Worm (Caenorhabditis elegans) whole organism, L1 larva: ENCODE results near the gene fipr-19.

Source experiments
- C16A3.4 ChIP-seq: fragments of 150-350 bp; optimal IDR thresholded peaks from 2 replicates; lab custom pipeline; 2014; ENCODE audit warnings: missing biosample characterization, missing genetic modification characterization
- C34B4.2 ChIP-seq: sonication (generic microtip); optimal IDR thresholded peaks from 2 replicates; lab custom pipeline; 2017; ENCODE audit warnings: mild to moderate bottlenecking, missing genetic modification characterization, missing compliant biosample characterization
- F16B12.6 ChIP-seq: fragments of 150-350 bp; optimal IDR thresholded peaks from 2 replicates; lab custom pipeline; 2014; ENCODE audit warnings: missing biosample characterization, missing genetic modification characterization
- aha-1 ChIP-seq: fragments of 150-350 bp; optimal IDR thresholded peaks from 2 replicates; lab custom pipeline; 2014; ENCODE audit warnings: missing biosample characterization, missing genetic modification characterization
- alr-1 ChIP-seq: fragments of 200-800 bp; sonication (Bioruptor generic); optimal IDR thresholded peaks from 2 replicates; lab custom pipeline; 2018; ENCODE audit warnings: borderline replicate concordance, mild to moderate bottlenecking, missing genetic modification characterization, missing compliant biosample characterization
- ama-1 ChIP-seq: fragments of 150-350 bp; optimal IDR thresholded peaks from 2 replicates; lab custom pipeline; 2014
- ceh-82 ChIP-seq, 3 experiments: fragments of 150-350 bp in 1 of 3; sonication (generic microtip) in 2 of 3; optimal IDR thresholded peaks; 2 replicates each; lab custom pipeline; 2014 to 2017; ENCODE audit warnings: missing biosample characterization in 3 of 3, missing genetic modification characterization in 3 of 3
- ceh-88 ChIP-seq: fragments of 200-800 bp; sonication (Bioruptor generic); IDR thresholded peaks from 2 replicates; pipeline ENCODE4 v1.3.6; 2022; ENCODE audit warnings: missing genetic modification characterization, missing compliant biosample characterization
- dsc-1 ChIP-seq: sonication (generic microtip); optimal IDR thresholded peaks from 2 replicates; lab custom pipeline; 2016; ENCODE audit warnings: mild to moderate bottlenecking, missing genetic modification characterization, missing compliant biosample characterization
- efl-1 ChIP-seq, 4 experiments: fragments of 150-350 bp; optimal IDR thresholded peaks in 3 of 4; peaks in 1 of 4; 1 replicate in 1 of 4; 2 replicates in 3 of 4; lab custom pipeline; 2014; ENCODE audit warnings: missing biosample characterization in 2 of 4, missing genetic modification characterization in 2 of 4, missing genetic modification reagents in 2 of 4
- egl-13 ChIP-seq: sonication (generic microtip); optimal IDR thresholded peaks from 2 replicates; lab custom pipeline; 2016; ENCODE audit warnings: missing genotype, missing genetic modification reagents, missing genetic modification characterization, missing compliant biosample characterization
- egl-27 ChIP-seq, 2 experiments: fragments of 150-350 bp in 1 of 2; sonication (generic microtip); optimal IDR thresholded peaks; 3 replicates each; lab custom pipeline; 2017 to 2018; ENCODE audit warnings: missing biosample characterization in 2 of 2, missing genetic modification characterization in 2 of 2, missing genetic modification reagents in 2 of 2
- elt-2 ChIP-seq: sonication (generic microtip); optimal IDR thresholded peaks from 2 replicates; lab custom pipeline; 2016; ENCODE audit warnings: missing genetic modification characterization, mild to moderate bottlenecking, inconsistent platforms, missing compliant biosample characterization, missing genetic modification reagents
- elt-3 ChIP-seq, 6 experiments: fragments of 150-350 bp in 1 of 6; sonication (generic microtip); optimal IDR thresholded peaks; 2 replicates each; lab custom pipeline; 2017 to 2018; ENCODE audit warnings: missing biosample characterization in 6 of 6, missing genetic modification characterization in 6 of 6, inconsistent platforms in 1 of 6
- ets-5 ChIP-seq: fragments of 200-800 bp; sonication (Bioruptor generic); IDR thresholded peaks from 2 replicates; pipeline ENCODE4 v1.3.6; 2022; ENCODE audit warnings: missing genetic modification characterization, missing compliant biosample characterization
- fkh-10 ChIP-seq: sonication (generic microtip); optimal IDR thresholded peaks from 2 replicates; lab custom pipeline; 2017; ENCODE audit warnings: missing biosample characterization, missing genetic modification reagents, missing genetic modification characterization
- fkh-4 ChIP-seq: sonication (generic microtip); optimal IDR thresholded peaks from 2 replicates; lab custom pipeline; 2016; ENCODE audit warnings: missing compliant biosample characterization, missing genetic modification characterization, borderline replicate concordance
- fos-1 ChIP-seq: fragments of 150-350 bp; optimal IDR thresholded peaks from 2 replicates; lab custom pipeline; 2014; ENCODE audit warnings: missing biosample characterization, missing genetic modification characterization
- grh-1 ChIP-seq: fragments of 200-800 bp; sonication (Bioruptor generic); IDR thresholded peaks from 2 replicates; pipeline ENCODE4 v1.3.6; 2022; ENCODE audit warnings: missing genetic modification reagents, missing genetic modification characterization, missing compliant biosample characterization
- hlh-17 ChIP-seq: fragments of 200-800 bp; sonication (Bioruptor generic); optimal IDR thresholded peaks from 2 replicates; lab custom pipeline; 2018; ENCODE audit warnings: missing genetic modification characterization, mild to moderate bottlenecking, missing compliant biosample characterization, moderate library complexity, borderline replicate concordance
- irx-1 ChIP-seq: sonication (generic microtip); optimal IDR thresholded peaks from 2 replicates; lab custom pipeline; 2016; ENCODE audit warnings: missing genetic modification characterization, missing compliant biosample characterization
- lin-13 ChIP-seq: fragments of 150-350 bp; optimal IDR thresholded peaks from 2 replicates; lab custom pipeline; 2014; ENCODE audit warnings: missing biosample characterization, missing genetic modification reagents, missing genetic modification characterization
- lin-14 ChIP-seq: fragments of 200-800 bp; sonication (Bioruptor generic); optimal IDR thresholded peaks from 2 replicates; lab custom pipeline; 2018; ENCODE audit warnings: mild to moderate bottlenecking, missing genetic modification characterization, moderate library complexity, missing compliant biosample characterization
- lin-15B ChIP-seq: fragments of 150-350 bp; sonication (generic microtip); optimal IDR thresholded peaks from 3 replicates; lab custom pipeline; 2014; ENCODE audit warnings: missing biosample characterization, missing genetic modification characterization
- lin-35 ChIP-seq, 2 experiments: fragments of 150-350 bp; optimal IDR thresholded peaks; 2 replicates each; lab custom pipeline; 2014; ENCODE audit warnings: missing biosample characterization in 2 of 2, missing genetic modification characterization in 2 of 2, missing genetic modification reagents in 2 of 2
- lin-39 ChIP-seq: fragments of 150-350 bp; optimal IDR thresholded peaks from 2 replicates; lab custom pipeline; 2014; ENCODE audit warnings: missing biosample characterization, missing genetic modification reagents, missing genetic modification characterization
- lir-3 ChIP-seq: sonication (generic microtip); optimal IDR thresholded peaks from 2 replicates; lab custom pipeline; 2016; ENCODE audit warnings: mild to moderate bottlenecking, missing genetic modification characterization, moderate library complexity, missing compliant biosample characterization; ENCODE audit not compliant: poor library complexity
- lsy-2 ChIP-seq, 2 experiments: fragments of 150-350 bp; optimal IDR thresholded peaks; 2 replicates each; lab custom pipeline; 2014; ENCODE audit warnings: missing biosample characterization in 2 of 2, missing genetic modification characterization in 2 of 2
- mef-2 ChIP-seq: fragments of 150-350 bp; optimal IDR thresholded peaks from 2 replicates; lab custom pipeline; 2014; ENCODE audit warnings: missing biosample characterization, missing genetic modification characterization
- nhr-11 ChIP-seq: fragments of 150-350 bp; optimal IDR thresholded peaks from 2 replicates; lab custom pipeline; 2014; ENCODE audit warnings: missing biosample characterization, missing genetic modification characterization
- nhr-12 ChIP-seq: sonication (generic microtip); optimal IDR thresholded peaks from 2 replicates; lab custom pipeline; 2017; ENCODE audit warnings: missing biosample characterization, missing genetic modification characterization
- nhr-20 ChIP-seq: sonication (generic microtip); optimal IDR thresholded peaks from 2 replicates; lab custom pipeline; 2016; ENCODE audit warnings: mild to moderate bottlenecking, missing genetic modification characterization, missing compliant biosample characterization
- nhr-237 ChIP-seq: fragments of 150-350 bp; optimal IDR thresholded peaks from 2 replicates; lab custom pipeline; 2014; ENCODE audit warnings: missing biosample characterization, missing genetic modification characterization
- nhr-28 ChIP-seq: fragments of 150-350 bp; optimal IDR thresholded peaks from 2 replicates; lab custom pipeline; 2014; ENCODE audit warnings: missing biosample characterization, missing genetic modification characterization
- nhr-71 ChIP-seq: sonication (generic microtip); optimal IDR thresholded peaks from 2 replicates; lab custom pipeline; 2016; ENCODE audit warnings: mild to moderate bottlenecking, missing genetic modification characterization, moderate library complexity, missing compliant biosample characterization
- nhr-76 ChIP-seq: sonication (generic microtip); optimal IDR thresholded peaks from 2 replicates; lab custom pipeline; 2017; ENCODE audit warnings: missing biosample characterization, missing genetic modification characterization
- nhr-84 ChIP-seq: sonication (generic microtip); optimal IDR thresholded peaks from 2 replicates; lab custom pipeline; 2017; ENCODE audit warnings: missing biosample characterization, missing genetic modification characterization
- nhr-85 ChIP-seq: sonication (generic microtip); peaks from one replicate; lab custom pipeline; 2016; ENCODE audit warnings: missing genetic modification characterization, inconsistent platforms, missing compliant biosample characterization
- pag-3 ChIP-seq: sonication (generic microtip); optimal IDR thresholded peaks from 2 replicates; lab custom pipeline; 2017; ENCODE audit warnings: missing genetic modification characterization, mild to moderate bottlenecking, missing compliant biosample characterization, antibody characterized with exemption, borderline replicate concordance; ENCODE audit not compliant: insufficient read depth
- skn-1 ChIP-seq: fragments of 150-350 bp; optimal IDR thresholded peaks from 2 replicates; lab custom pipeline; 2014; ENCODE audit warnings: missing biosample characterization, missing genetic modification characterization
- snpc-4 ChIP-seq: fragments of 150-350 bp; optimal IDR thresholded peaks from 2 replicates; lab custom pipeline; 2014; ENCODE audit warnings: missing biosample characterization, missing genetic modification characterization
- sup-37 ChIP-seq: fragments of 200-800 bp; sonication (Bioruptor generic); optimal IDR thresholded peaks from 2 replicates; lab custom pipeline; 2018; ENCODE audit warnings: mild to moderate bottlenecking, missing genetic modification characterization, missing compliant biosample characterization
- swsn-7 ChIP-seq: sonication (generic microtip); optimal IDR thresholded peaks from 2 replicates; lab custom pipeline; 2016; ENCODE audit warnings: missing genetic modification characterization, missing compliant biosample characterization
- unc-130 ChIP-seq: fragments of 150-350 bp; optimal IDR thresholded peaks from 2 replicates; lab custom pipeline; 2017; ENCODE audit warnings: missing biosample characterization, missing genetic modification characterization, inconsistent platforms
- unc-62 ChIP-seq: fragments of 150-350 bp; optimal IDR thresholded peaks from 2 replicates; lab custom pipeline; 2014; ENCODE audit warnings: missing biosample characterization, missing genetic modification reagents, missing genetic modification characterization
- unc-98 ChIP-seq: fragments of 200-800 bp; sonication (Bioruptor generic); IDR thresholded peaks from 2 replicates; pipeline ENCODE4 v1.3.6; 2022; ENCODE audit warnings: missing genetic modification characterization, missing compliant biosample characterization
- vab-15 ChIP-seq: sonication (generic microtip); optimal IDR thresholded peaks from 2 replicates; lab custom pipeline; 2017; ENCODE audit warnings: missing genotype, mild to moderate bottlenecking, missing genetic modification characterization, missing compliant biosample characterization
- xbp-1 ChIP-seq: sonication (generic microtip); optimal IDR thresholded peaks from 2 replicates; lab custom pipeline; 2016; ENCODE audit warnings: missing genetic modification characterization, missing compliant biosample characterization
- zag-1 ChIP-seq: fragments of 150-350 bp; optimal IDR thresholded peaks from 2 replicates; lab custom pipeline; 2014; ENCODE audit warnings: missing biosample characterization, missing genetic modification characterization

fipr-19 gene

ce11 chrIII:7499421-7499902 is 40.7 kb upstream of the fipr-19 start, which contains the start of the genes C07H6.9 and sap-140 (continued):
- TF ChIP-seq lin-15B (tag; lab: Kevin White, UChicago) (peak; percentile 73), nhr-76 (tag; lab: Kevin White, UChicago) (no peak), nhr-84 (tag; lab: Kevin White, UChicago) (no peak)

- TF ChIP-seq unc-62 (no peak), fkh-10 (GFP tag; lab: Kevin White, UChicago) (peak; percentile 73), lsy-2 (tag; optimal IDR thresholded peaks at IDR 0.05; lab: Kevin White, UChicago) (peak; percentile 89 to 90), lin-15B (tag; lab: Kevin White, UChicago) (peak; percentile 95), lin-14 (peak; percentile 95), nhr-71 (tag; lab: Kevin White, UChicago) (peak; percentile 94), mef-2 (tag; lab: Kevin White, UChicago) (no peak), lin-13 (GFP tag; lab: Kevin White, UChicago) (peak; percentile 99), vab-15 (tag; lab: Kevin White, UChicago) (peak; percentile 21), ama-1 (lab: Kevin White, UChicago) (no peak), unc-130 (tag; lab: Kevin White, UChicago) (peak; percentile 59), nhr-20 (tag; lab: Kevin White, UChicago) (peak; percentile 86), elt-2 (tag; lab: Kevin White, UChicago) (peak; percentile 64), lin-35 (GFP tag; optimal IDR thresholded peaks at IDR 0.05; lab: Kevin White, UChicago) (peak; percentile 98 to 99), nhr-84 (tag; lab: Kevin White, UChicago) (no peak), aha-1 (tag; lab: Kevin White, UChicago) (peak; percentile 45), ceh-82 (tag; optimal IDR thresholded peaks at IDR 0.05; lab: Kevin White, UChicago) (peak; percentile 71 to 86 (median 75)), pag-3 (tag; lab: Kevin White, UChicago) (peak; percentile 3), nhr-11 (tag; lab: Kevin White, UChicago) (peak; percentile 63), efl-1 (optimal IDR thresholded peaks at IDR 0.05; lab: Kevin White, UChicago) (peak; percentile 97), efl-1 (GFP tag; optimal IDR thresholded peaks at IDR 0.05 in 1 of 2; lab: Kevin White, UChicago) (peak; percentile 97 to 99), snpc-4 (tag; lab: Kevin White, UChicago) (peak; percentile 70), ceh-88 (GFP tag; lab: Robert Waterston, UW) (peak; percentile 51; the same call in 1 of the 2 replicates), unc-98 (no peak), zag-1 (no peak), nhr-28 (tag; lab: Kevin White, UChicago) (no peak), egl-27 (tag; optimal IDR thresholded peaks at IDR 0.05; lab: Kevin White, UChicago) (no peak), hlh-17 (GFP tag; lab: Kevin White, UChicago) (no peak), F16B12.6 (tag; lab: Kevin White, UChicago) (peak; percentile 61), alr-1 (no peak), elt-3 (tag; optimal IDR thresholded peaks at IDR 0.05; lab: Kevin White, UChicago) (peak in 3 of 6 experiments; percentile 53 to 63 (median 56)), ets-5 (GFP tag; lab: Robert Waterston, UW) (no peak), C34B4.2 (tag; lab: Kevin White, UChicago) (no peak), fkh-4 (tag; lab: Kevin White, UChicago) (peak; percentile 35), skn-1 (tag; lab: Kevin White, UChicago) (peak; percentile 81), xbp-1 (tag; lab: Kevin White, UChicago) (peak; percentile 83), lir-3 (tag; lab: Kevin White, UChicago) (peak; percentile 70), nhr-85 (tag; lab: Kevin White, UChicago) (peak; percentile 88), swsn-7 (tag; lab: Kevin White, UChicago) (peak; percentile 84), irx-1 (peak; percentile 30), fos-1 (tag; lab: Kevin White, UChicago) (peak; percentile 66), lin-39 (tag; lab: Kevin White, UChicago) (peak; percentile 73), C16A3.4 (tag; lab: Kevin White, UChicago) (peak; percentile 85), sup-37 (GFP tag; lab: Kevin White, UChicago) (peak; percentile 62), nhr-237 (tag; lab: Kevin White, UChicago) (peak; percentile 48), nhr-12 (tag; lab: Kevin White, UChicago) (no peak), grh-1 (GFP tag; lab: Robert Waterston, UW) (peak; percentile 47; the same call in 1 of the 2 replicates), dsc-1 (tag; lab: Kevin White, UChicago) (peak; percentile 77), egl-13 (peak; percentile 63)
These were observed 39.6 kb upstream of the fipr-19 start for ce11 chrIII:7498346-7498745.
